Worm (Caenorhabditis elegans) whole organism, young adult: ENCODE data around the gene ZK354.9.

ENCODE experiments used
- B0035.1 ChIP-seq: sonication (generic microtip); optimal IDR thresholded peaks from 2 replicates; lab custom pipeline; 2016; ENCODE audit warnings: missing genetic modification characterization, mild to moderate bottlenecking, missing compliant biosample characterization, missing genotype, missing genetic modification reagents
- B0261.1 ChIP-seq: sonication (generic microtip); optimal IDR thresholded peaks from 2 replicates; lab custom pipeline; 2016; ENCODE audit warnings: mild to moderate bottlenecking, missing genetic modification characterization, moderate library complexity, missing compliant biosample characterization
- C06A6.2 ChIP-seq: fragments of 200-800 bp; sonication (Bioruptor generic); conservative IDR thresholded peaks from 2 replicates; pipeline ENCODE4 v1.3.6; 2022; ENCODE audit warnings: missing genetic modification characterization, missing compliant biosample characterization
- D2030.7 ChIP-seq: fragments of 200-800 bp; sonication (Bioruptor generic); IDR thresholded peaks from 2 replicates; pipeline ENCODE4 v1.3.6; 2022; ENCODE audit warnings: missing genetic modification reagents, missing genetic modification characterization, missing compliant biosample characterization
- F22D6.2 ChIP-seq: sonication (generic microtip); optimal IDR thresholded peaks from 2 replicates; lab custom pipeline; 2016; ENCODE audit warnings: mild to moderate bottlenecking, missing genetic modification characterization, missing compliant biosample characterization
- F23B12.7 ChIP-seq: sonication (generic microtip); optimal IDR thresholded peaks from 2 replicates; lab custom pipeline; 2017; ENCODE audit warnings: missing genetic modification characterization, mild to moderate bottlenecking, missing compliant biosample characterization, antibody characterized with exemption, moderate library complexity; ENCODE audit not compliant: insufficient read depth
- F55B11.4 ChIP-seq: sonication (generic microtip); optimal IDR thresholded peaks from 2 replicates; lab custom pipeline; 2016; ENCODE audit warnings: missing compliant biosample characterization, missing genetic modification characterization, borderline replicate concordance; ENCODE audit not compliant: insufficient read depth
- K11D2.4 ChIP-seq: fragments of 200-800 bp; sonication (Bioruptor generic); IDR thresholded peaks from 2 replicates; pipeline ENCODE4 v1.3.6; 2022; ENCODE audit warnings: missing genetic modification reagents, missing genetic modification characterization, missing compliant biosample characterization
- K12H6.12 ChIP-seq: fragments of 200-800 bp; sonication (Bioruptor generic); optimal IDR thresholded peaks from 2 replicates; lab custom pipeline; 2018; ENCODE audit warnings: mild to moderate bottlenecking, missing genetic modification characterization, missing compliant biosample characterization
- T26A5.8 ChIP-seq: sonication (generic microtip); optimal IDR thresholded peaks from 2 replicates; lab custom pipeline; 2016; ENCODE audit warnings: missing genetic modification characterization, missing compliant biosample characterization
- Y79H2A.3 ChIP-seq: fragments of 200-800 bp; sonication (Bioruptor generic); conservative IDR thresholded peaks from 2 replicates; pipeline ENCODE4 v1.3.6; 2022; ENCODE audit warnings: missing genetic modification reagents, missing genetic modification characterization, missing compliant biosample characterization
- akir-1 ChIP-seq: fragments of 200-800 bp; sonication (Bioruptor generic); optimal IDR thresholded peaks from 2 replicates; lab custom pipeline; 2018; ENCODE audit warnings: mild to moderate bottlenecking, missing genetic modification characterization, moderate library complexity, missing compliant biosample characterization
- aptf-2 ChIP-seq: fragments of 200-800 bp; sonication (Bioruptor generic); conservative IDR thresholded peaks from 2 replicates; pipeline ENCODE4 v1.3.6; 2022; ENCODE audit warnings: missing genetic modification reagents, missing genetic modification characterization, missing compliant biosample characterization
- atf-7 ChIP-seq: sonication (generic microtip); optimal IDR thresholded peaks from 2 replicates; lab custom pipeline; 2017; ENCODE audit warnings: mild to moderate bottlenecking, missing genetic modification characterization, missing compliant biosample characterization
- attf-6 ChIP-seq: fragments of 200-800 bp; sonication (Bioruptor generic); IDR thresholded peaks from 2 replicates; pipeline ENCODE4 v1.3.6; 2022; ENCODE audit warnings: missing genetic modification reagents, missing genetic modification characterization, missing compliant biosample characterization
- bed-2 ChIP-seq: fragments of 200-800 bp; sonication (Bioruptor generic); IDR thresholded peaks from 2 replicates; pipeline ENCODE4 v1.3.6; 2022; ENCODE audit warnings: missing genetic modification reagents, missing genetic modification characterization, missing compliant biosample characterization
- ceh-100 ChIP-seq: fragments of 200-800 bp; sonication (Bioruptor generic); IDR thresholded peaks from 2 replicates; pipeline ENCODE4 v1.3.6; 2022; ENCODE audit warnings: missing genetic modification reagents, missing genetic modification characterization, missing compliant biosample characterization
- ceh-40 ChIP-seq: fragments of 200-800 bp; sonication (Bioruptor generic); IDR thresholded peaks from 2 replicates; pipeline ENCODE4 v1.3.6; 2022; ENCODE audit warnings: missing genetic modification characterization, missing compliant biosample characterization
- ceh-91 ChIP-seq: fragments of 200-800 bp; sonication (Bioruptor generic); IDR thresholded peaks from 2 replicates; pipeline ENCODE4 v1.3.6; 2022; ENCODE audit warnings: missing genetic modification reagents, missing genetic modification characterization, missing compliant biosample characterization
- chd-7 ChIP-seq: sonication (generic microtip); optimal IDR thresholded peaks from 2 replicates; lab custom pipeline; 2016; ENCODE audit warnings: mild to moderate bottlenecking, missing genetic modification characterization, moderate library complexity, missing compliant biosample characterization
- efl-1 ChIP-seq: fragments of 150-350 bp; optimal IDR thresholded peaks from 2 replicates; lab custom pipeline; 2014; ENCODE audit warnings: missing biosample characterization, missing genetic modification reagents, missing genetic modification characterization
- fkh-3 ChIP-seq: sonication (generic microtip); optimal IDR thresholded peaks from 2 replicates; lab custom pipeline; 2016; ENCODE audit warnings: mild to moderate bottlenecking, missing genetic modification characterization, missing compliant biosample characterization
- gei-17 ChIP-seq: fragments of 200-800 bp; sonication (Bioruptor generic); optimal IDR thresholded peaks from 2 replicates; lab custom pipeline; 2018; ENCODE audit warnings: mild to moderate bottlenecking, missing genetic modification characterization, missing compliant biosample characterization
- him-1 ChIP-seq: sonication (generic microtip); optimal IDR thresholded peaks from 2 replicates; lab custom pipeline; 2016; ENCODE audit warnings: missing genotype, missing genetic modification reagents, missing genetic modification characterization, missing compliant biosample characterization
- hlh-12 ChIP-seq: sonication (generic microtip); optimal IDR thresholded peaks from 2 replicates; lab custom pipeline; 2016; ENCODE audit warnings: missing genetic modification characterization, missing compliant biosample characterization
- hlh-26 ChIP-seq: fragments of 200-800 bp; sonication (Bioruptor generic); conservative IDR thresholded peaks from 2 replicates; pipeline ENCODE4 v1.3.6; 2022; ENCODE audit warnings: missing genetic modification reagents, missing genetic modification characterization, missing compliant biosample characterization
- hmg-20 ChIP-seq: fragments of 200-800 bp; sonication (Bioruptor generic); IDR thresholded peaks from 2 replicates; pipeline ENCODE4 v1.3.6; 2022; ENCODE audit warnings: missing genetic modification reagents, missing genetic modification characterization, missing compliant biosample characterization
- hsf-1 ChIP-seq: fragments of 200-800 bp; sonication (Bioruptor generic); IDR thresholded peaks from 2 replicates; pipeline ENCODE4 v1.3.6; 2022; ENCODE audit warnings: missing genetic modification reagents, missing genetic modification characterization, missing compliant biosample characterization
- let-526 ChIP-seq: fragments of 200-800 bp; sonication (Bioruptor generic); IDR thresholded peaks from 2 replicates; pipeline ENCODE4 v1.3.6; 2022; ENCODE audit warnings: missing genetic modification reagents, missing genetic modification characterization, missing compliant biosample characterization
- lin-35 ChIP-seq, 3 experiments: fragments of 150-350 bp in 2 of 3; sonication (generic microtip) in 1 of 3; optimal IDR thresholded peaks; 2 replicates each; lab custom pipeline; 2014 to 2018; ENCODE audit warnings: missing biosample characterization in 3 of 3, missing genetic modification characterization in 3 of 3, missing genetic modification reagents in 3 of 3
- lin-54 ChIP-seq: fragments of 200-800 bp; sonication (Bioruptor generic); optimal IDR thresholded peaks from 2 replicates; lab custom pipeline; 2018; ENCODE audit warnings: mild to moderate bottlenecking, missing genetic modification characterization, missing compliant biosample characterization
- lir-1 ChIP-seq: fragments of 200-800 bp; sonication (Bioruptor generic); conservative IDR thresholded peaks from 2 replicates; pipeline ENCODE4 v1.3.6; 2022; ENCODE audit warnings: missing genetic modification reagents, missing genetic modification characterization, missing compliant biosample characterization
- madf-3 ChIP-seq: fragments of 200-800 bp; sonication (Bioruptor generic); IDR thresholded peaks from 2 replicates; pipeline ENCODE4 v1.3.6; 2022; ENCODE audit warnings: missing genetic modification reagents, missing genetic modification characterization, missing compliant biosample characterization
- mel-28 ChIP-seq: sonication (generic microtip); optimal IDR thresholded peaks from 2 replicates; lab custom pipeline; 2016; ENCODE audit warnings: borderline replicate concordance, mild to moderate bottlenecking, missing genetic modification characterization, missing compliant biosample characterization
- nfyb-1 ChIP-seq: fragments of 200-800 bp; sonication (Bioruptor generic); IDR thresholded peaks from 2 replicates; pipeline ENCODE4 v1.3.6; 2022; ENCODE audit warnings: missing genetic modification reagents, missing genetic modification characterization, missing compliant biosample characterization
- nhr-120 ChIP-seq: fragments of 200-800 bp; sonication (Bioruptor generic); IDR thresholded peaks from 2 replicates; pipeline ENCODE4 v1.3.6; 2022; ENCODE audit warnings: missing genetic modification characterization, missing compliant biosample characterization
- nhr-90 ChIP-seq: sonication (generic microtip); optimal IDR thresholded peaks from 2 replicates; lab custom pipeline; 2016; ENCODE audit warnings: missing genotype, mild to moderate bottlenecking, missing genetic modification characterization, missing compliant biosample characterization
- pha-4 ChIP-seq: fragments of 150-350 bp; sonication (generic microtip); optimal IDR thresholded peaks from 2 replicates; lab custom pipeline; 2014; ENCODE audit warnings: missing biosample characterization, missing genetic modification reagents, missing genetic modification characterization
- rcor-1 ChIP-seq: fragments of 200-800 bp; sonication (Bioruptor generic); IDR thresholded peaks from 2 replicates; pipeline ENCODE4 v1.3.6; 2022; ENCODE audit warnings: missing genetic modification reagents, missing genetic modification characterization, missing compliant biosample characterization
- snpc-1.1 ChIP-seq: sonication (generic microtip); optimal IDR thresholded peaks from 2 replicates; lab custom pipeline; 2017; ENCODE audit warnings: missing genetic modification characterization, mild to moderate bottlenecking, missing compliant biosample characterization, antibody characterized with exemption, moderate library complexity, missing genotype, missing genetic modification reagents; ENCODE audit not compliant: insufficient read depth
- somi-1 ChIP-seq: fragments of 200-800 bp; sonication (Bioruptor generic); optimal IDR thresholded peaks from 2 replicates; lab custom pipeline; 2018; ENCODE audit warnings: mild to moderate bottlenecking, missing genetic modification characterization, missing compliant biosample characterization
- sptf-2 ChIP-seq: fragments of 200-800 bp; sonication (Bioruptor generic); optimal IDR thresholded peaks from 2 replicates; lab custom pipeline; 2018; ENCODE audit warnings: mild to moderate bottlenecking, missing genetic modification characterization, missing compliant biosample characterization
- tbp1 ChIP-seq: fragments of 200-800 bp; sonication (Bioruptor generic); optimal IDR thresholded peaks from 2 replicates; lab custom pipeline; 2018; ENCODE audit warnings: mild to moderate bottlenecking, missing genetic modification characterization, missing compliant biosample characterization
- tlf-1 ChIP-seq: fragments of 200-800 bp; sonication (Bioruptor generic); optimal IDR thresholded peaks from 2 replicates; lab custom pipeline; 2018; ENCODE audit warnings: mild to moderate bottlenecking, missing genetic modification characterization, missing compliant biosample characterization
- ztf-6 ChIP-seq: fragments of 200-800 bp; sonication (Bioruptor generic); IDR thresholded peaks from 2 replicates; pipeline ENCODE4 v1.3.6; 2022; ENCODE audit warnings: missing genetic modification reagents, missing genetic modification characterization, missing compliant biosample characterization

ZK354.9 gene

DNA sequence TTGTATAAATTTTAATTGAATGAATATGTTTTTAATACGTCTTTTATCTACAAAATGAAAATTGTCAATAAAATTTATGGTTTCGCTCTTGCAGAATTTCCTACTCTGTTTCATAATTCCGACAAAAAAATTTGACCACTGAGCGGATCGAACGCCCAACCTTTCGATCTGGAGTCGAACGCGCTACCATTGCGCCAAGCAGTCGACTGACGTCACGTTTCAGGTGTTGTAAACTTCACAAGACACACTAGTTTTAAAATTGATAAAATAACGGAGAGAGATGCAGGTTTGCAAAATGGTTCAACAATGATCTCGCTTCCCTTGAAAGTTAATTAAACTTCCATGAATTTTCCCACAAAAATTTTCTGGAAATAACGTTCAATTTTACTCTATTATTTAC, 36.2 kb upstream of the ZK354.9 start (continued):
- TF ChIP-seq atf-7 (tag; lab: Kevin White, UChicago) (peak; percentile 0), D2030.7 (peak; percentile 45; the same call in 1 of the 2 replicates), F22D6.2 (tag; lab: Kevin White, UChicago) (no peak), ceh-100 (GFP tag; lab: Robert Waterston, UW) (no peak), let-526 (GFP tag; lab: Robert Waterston, UW) (no peak), efl-1 (GFP tag; lab: Kevin White, UChicago) (no peak), K11D2.4 (GFP tag; lab: Robert Waterston, UW) (no peak), F23B12.7 (tag; lab: Kevin White, UChicago) (peak; percentile 45), tlf-1 (GFP tag; lab: Kevin White, UChicago) (no peak), nhr-90 (tag; lab: Kevin White, UChicago) (peak; percentile 4), snpc-1.1 (tag; lab: Kevin White, UChicago) (peak; percentile 87), hmg-20 (no peak), akir-1 (GFP tag; lab: Kevin White, UChicago) (no peak), pha-4 (tag; lab: Kevin White, UChicago) (no peak)

DNA sequence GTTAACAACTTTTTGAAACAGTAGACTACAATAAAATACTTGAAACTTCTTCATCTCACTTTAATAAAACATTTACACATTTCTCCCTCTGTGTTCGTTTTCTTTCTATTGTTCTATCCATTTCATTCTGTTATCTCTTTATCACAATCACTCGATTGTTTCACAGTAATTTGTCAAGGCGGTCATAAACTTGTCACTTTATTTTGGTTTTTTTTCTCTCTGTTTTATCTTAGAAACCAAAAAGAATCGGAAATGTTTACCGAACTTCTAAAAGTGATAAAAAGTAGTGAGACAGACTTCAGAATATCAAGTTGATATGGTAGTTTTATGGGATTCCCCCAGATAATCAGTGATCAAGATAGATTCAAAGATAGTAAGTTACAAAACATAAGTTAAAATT, 31.3 kb upstream of the ZK354.9 start, which contains the start of gene Y4C6B.2:
Y4C6B.2 (plus strand) TSS at position 320 of the 400 bp plus-strand sequence.
- no peak for TF ChIP-seq lin-35 (GFP tag; optimal IDR thresholded peaks at IDR 0.05; lab: Kevin White, UChicago)
- no peak for TF ChIP-seq fkh-3 (tag; lab: Kevin White, UChicago)
- no peak for TF ChIP-seq lir-1 (GFP tag; lab: Robert Waterston, UW)
- TF ChIP-seq, all 124 proteins: peak for 0

DNA sequence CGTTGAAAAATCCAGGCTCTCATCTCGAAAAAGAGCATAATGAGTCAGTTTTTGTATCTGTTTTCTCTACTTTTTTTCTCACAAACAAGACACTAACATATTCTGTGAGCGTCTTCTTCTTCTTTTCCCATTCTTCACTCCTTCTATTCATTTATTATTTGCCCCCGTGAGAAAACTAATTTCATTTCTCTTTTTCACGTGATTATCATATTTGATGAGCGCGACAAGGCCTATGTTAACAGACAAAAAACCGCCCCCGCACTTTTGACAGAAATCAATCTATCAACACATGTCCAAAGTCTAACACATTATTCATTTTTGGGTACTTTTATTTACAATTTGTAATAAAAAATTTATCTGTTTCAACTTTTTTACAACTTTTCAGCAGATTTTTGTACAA, 29.7 kb upstream of the ZK354.9 start:
- TF ChIP-seq ceh-40 (GFP tag; lab: Robert Waterston, UW) (no peak), Y79H2A.3 (no peak), hlh-26 (GFP tag; lab: Robert Waterston, UW) (no peak), chd-7 (tag; lab: Kevin White, UChicago) (no peak), lin-54 (GFP tag; lab: Kevin White, UChicago) (no peak), B0261.1 (tag; lab: Kevin White, UChicago) (no peak), F55B11.4 (tag; lab: Kevin White, UChicago) (no peak), D2030.7 (no peak), tbp1 (GFP tag; lab: Kevin White, UChicago) (no peak), tlf-1 (GFP tag; lab: Kevin White, UChicago) (no peak), C06A6.2 (GFP tag; lab: Robert Waterston, UW) (no peak), him-1 (tag; lab: Kevin White, UChicago) (no peak)

DNA sequence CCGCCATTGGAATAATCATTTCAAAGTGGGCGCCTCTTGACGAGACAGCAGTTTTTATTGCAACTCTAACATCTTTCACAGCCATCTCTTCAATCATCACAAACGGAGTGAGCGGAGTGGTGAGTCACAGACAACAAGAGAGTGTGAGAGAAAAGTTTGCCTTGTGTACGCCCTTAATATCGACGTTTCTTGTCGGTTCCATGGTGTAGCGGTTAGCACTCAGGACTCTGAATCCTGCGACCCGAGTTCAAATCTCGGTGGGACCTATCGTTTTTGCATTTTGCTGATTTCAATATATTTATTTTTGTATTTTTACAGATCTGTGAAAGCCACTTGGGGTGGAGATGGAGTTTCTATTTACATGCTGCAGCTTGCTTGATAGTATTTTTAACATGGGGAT, 26.6 kb upstream of the ZK354.9 start:
- TF ChIP-seq nfyb-1 (GFP tag; lab: Robert Waterston, UW) (peak; percentile 77), K12H6.12 (tag; lab: Kevin White, UChicago) (no peak), bed-2 (GFP tag; lab: Robert Waterston, UW) (no peak), ceh-91 (GFP tag; lab: Robert Waterston, UW) (no peak), efl-1 (GFP tag; lab: Kevin White, UChicago) (no peak), aptf-2 (no peak), somi-1 (GFP tag; lab: Kevin White, UChicago) (no peak), madf-3 (GFP tag; lab: Robert Waterston, UW) (no peak), ztf-6 (GFP tag; lab: Robert Waterston, UW) (no peak), T26A5.8 (tag; lab: Kevin White, UChicago) (no peak), B0035.1 (tag; lab: Kevin White, UChicago) (no peak), nhr-120 (GFP tag; lab: Robert Waterston, UW) (no peak), hlh-12 (tag; lab: Kevin White, UChicago) (no peak), sptf-2 (GFP tag; lab: Kevin White, UChicago) (no peak), gei-17 (GFP tag; lab: Kevin White, UChicago) (no peak), him-1 (tag; lab: Kevin White, UChicago) (peak; percentile 53), mel-28 (tag; lab: Kevin White, UChicago) (no peak), hsf-1 (no peak), attf-6 (peak; percentile 75), rcor-1 (peak; percentile 77)
